Worm (Caenorhabditis elegans) whole organism, L1 larva: ENCODE measurements around the gene sdz-16.
A peak's percentile ranks its signal among the peaks of the same experiment; 100 is the strongest.

ENCODE experiments used
- alr-1 ChIP-seq: fragments of 200-800 bp; sonication (Bioruptor generic); optimal IDR thresholded peaks from 2 replicates; lab custom pipeline; 2018; ENCODE audit warnings: borderline replicate concordance, mild to moderate bottlenecking, missing genetic modification characterization, missing compliant biosample characterization
- ceh-8 ChIP-seq: fragments of 200-800 bp; sonication (Bioruptor generic); optimal IDR thresholded peaks from 2 replicates; lab custom pipeline; 2018; ENCODE audit warnings: mild to moderate bottlenecking, missing genetic modification characterization, moderate library complexity, missing compliant biosample characterization
- lin-35 ChIP-seq, 2 experiments: fragments of 150-350 bp; optimal IDR thresholded peaks; 2 replicates each; lab custom pipeline; 2014; ENCODE audit warnings: missing biosample characterization in 2 of 2, missing genetic modification characterization in 2 of 2, missing genetic modification reagents in 2 of 2
- nhr-90 ChIP-seq: sonication (generic microtip); optimal IDR thresholded peaks from 2 replicates; lab custom pipeline; 2016; ENCODE audit warnings: mild to moderate bottlenecking, missing genetic modification characterization, missing compliant biosample characterization; ENCODE audit not compliant: poor library complexity
- ztf-11 ChIP-seq, 2 experiments: sonication (generic microtip); optimal IDR thresholded peaks; 2 replicates each; lab custom pipeline; 2016 to 2017; ENCODE audit warnings: missing genetic modification characterization in 2 of 2, missing biosample characterization in 1 of 2, missing compliant biosample characterization in 1 of 2

ce11 chrV:17377140-17377539, 49.4 kb upstream of the sdz-16 start, which contains the start of gene fbxb-7:
- TF ChIP-seq nhr-90 (tag; lab: Kevin White, UChicago) = no peak
- TF ChIP-seq ceh-8 = peak; percentile 23
- no peak for TF ChIP-seq lin-35 (GFP tag; optimal IDR thresholded peaks at IDR 0.05; lab: Kevin White, UChicago)
- no peak for TF ChIP-seq ztf-11 (tag; optimal IDR thresholded peaks at IDR 0.05; lab: Kevin White, UChicago)
- no peak for TF ChIP-seq alr-1 (tag; lab: Kevin White, UChicago)
